Worm (Caenorhabditis elegans): Measurements from ENCODE around the gene fbxa-37.
A peak's percentile ranks its signal among the peaks of the same experiment; 100 is the strongest.

Gene fbxa-37

DNA sequence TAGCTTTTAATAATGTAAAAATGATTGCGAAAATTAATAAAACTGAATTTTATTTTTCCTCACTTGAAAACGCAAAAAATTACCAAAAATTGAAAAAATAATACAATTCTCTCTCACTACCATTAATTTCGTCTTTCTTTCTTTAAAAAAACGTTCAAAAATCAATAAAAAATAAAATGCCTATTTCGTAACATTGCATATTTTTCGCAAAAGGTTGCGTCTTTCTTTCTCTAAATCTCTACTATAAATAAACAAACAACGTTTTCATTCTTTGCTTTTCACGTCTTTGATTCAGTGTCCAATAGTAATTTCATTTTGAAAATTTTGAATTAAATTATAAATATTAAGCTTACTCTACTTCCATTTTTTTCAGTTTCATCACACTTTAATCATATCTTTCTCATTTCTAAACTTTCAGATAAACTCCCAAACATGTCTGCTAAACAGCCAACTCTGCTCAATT, at the start of gene fbxa-37:
Gene fbxa-37, plus strand, starts transcription at position 413 of the 463 bp plus-strand sequence.
- peak; percentile 92 for TF ChIP-seq pha-4 (tag; optimal IDR thresholded peaks at IDR 0.05)
- peak; percentile 74 for TF ChIP-seq ceh-28 (tag; optimal IDR thresholded peaks at IDR 0.05)
- TF ChIP-seq unc-62 (GFP tag; optimal IDR thresholded peaks at IDR 0.05): no peak
- TF ChIP-seq nfya-1 (tag; optimal IDR thresholded peaks at IDR 0.05; ENCODE audit: insufficient read depth): peak; percentile 27
- TF ChIP-seq sea-2 (GFP tag; optimal IDR thresholded peaks at IDR 0.05): no peak
- TF ChIP-seq mml-1 (tag; optimal IDR thresholded peaks at IDR 0.05): no peak
- TF ChIP-seq ceh-16 (tag; optimal IDR thresholded peaks at IDR 0.05): no peak
- no peak for TF ChIP-seq ceh-82 (tag; optimal IDR thresholded peaks at IDR 0.05)

- TF ChIP-seq nhr-23 (tag; optimal IDR thresholded peaks at IDR 0.05) (peak; percentile 42), elt-1 (tag; optimal IDR thresholded peaks at IDR 0.05) (peak; percentile 88), mml-1 (tag; optimal IDR thresholded peaks at IDR 0.05) (no peak), ceh-16 (tag; optimal IDR thresholded peaks at IDR 0.05) (no peak), nhr-77 (tag; optimal IDR thresholded peaks at IDR 0.05) (no peak), nhr-43 (tag; optimal IDR thresholded peaks at IDR 0.05; ENCODE audit: poor library complexity, severe bottlenecking) (no peak), unc-62 (GFP tag; optimal IDR thresholded peaks at IDR 0.05) (no peak)
Measured at ce11 chrIII:1238704-1239103, 46.1 kb upstream of the fbxa-37 start, which contains the start of gene fbxa-61. fbxa-61 (plus strand) TSS chrIII:1239048.

- peak; percentile 32 for TF ChIP-seq pqm-1 (tag; optimal IDR thresholded peaks at IDR 0.05)
- TF ChIP-seq nhr-28 (tag; optimal IDR thresholded peaks at IDR 0.05): no peak
- peak; percentile 48 for TF ChIP-seq nfya-1 (tag; optimal IDR thresholded peaks at IDR 0.05; ENCODE audit: insufficient read depth)
- peak; percentile 14 for TF ChIP-seq lin-15B (tag; optimal IDR thresholded peaks at IDR 0.05)
- no peak for TF ChIP-seq nhr-25 (tag; optimal IDR thresholded peaks at IDR 0.05)
- TF ChIP-seq hmg-11 (tag; optimal IDR thresholded peaks at IDR 0.05): peak; percentile 72
- TF ChIP-seq elt-2 (tag; optimal IDR thresholded peaks at IDR 0.05): peak; percentile 18
- peak; percentile 49 for TF ChIP-seq pha-4 (tag; optimal IDR thresholded peaks at IDR 0.05)
Measured at ce11 chrIII:1243199-1243598, 41.6 kb upstream of the fbxa-37 start, which contains the start of gene fbxa-63. fbxa-63 (plus strand) TSS chrIII:1243508.

ce11 chrIII:1248335-1248734, 36.5 kb upstream of the fbxa-37 start:
- TF ChIP-seq ceh-82 (tag; optimal IDR thresholded peaks at IDR 0.05) (no peak), aly-2 (tag; optimal IDR thresholded peaks at IDR 0.05) (no peak), nhr-25 (tag; optimal IDR thresholded peaks at IDR 0.05) (no peak), sea-2 (GFP tag; optimal IDR thresholded peaks at IDR 0.05) (no peak), egl-27 (tag; optimal IDR thresholded peaks at IDR 0.05) (no peak), daf-12 (tag; optimal IDR thresholded peaks at IDR 0.05) (no peak), nhr-76 (tag; optimal IDR thresholded peaks at IDR 0.05) (no peak), nhr-43 (tag; optimal IDR thresholded peaks at IDR 0.05; ENCODE audit: poor library complexity, severe bottlenecking) (no peak), egl-5 (tag; optimal IDR thresholded peaks at IDR 0.05) (no peak), mdl-1 (tag; optimal IDR thresholded peaks at IDR 0.05) (no peak), tbx-2 (tag; optimal IDR thresholded peaks at IDR 0.05) (no peak), lin-39 (tag; optimal IDR thresholded peaks at IDR 0.05) (no peak), ceh-16 (tag; optimal IDR thresholded peaks at IDR 0.05) (no peak), snpc-4 (tag; optimal IDR thresholded peaks at IDR 0.05) (no peak), nfya-1 (tag; optimal IDR thresholded peaks at IDR 0.05; ENCODE audit: insufficient read depth) (no peak), fos-1 (tag; optimal IDR thresholded peaks at IDR 0.05) (no peak), nhr-28 (tag; optimal IDR thresholded peaks at IDR 0.05) (no peak)

- TF ChIP-seq skn-1 (tag; optimal IDR thresholded peaks at IDR 0.05): peak; percentile 37
- TF ChIP-seq nhr-76 (tag; optimal IDR thresholded peaks at IDR 0.05): no peak
- TF ChIP-seq tbx-2 (tag; optimal IDR thresholded peaks at IDR 0.05): no peak
- peak; percentile 78 for TF ChIP-seq elt-2 (tag; optimal IDR thresholded peaks at IDR 0.05)
- no peak for TF ChIP-seq nhr-11 (tag; optimal IDR thresholded peaks at IDR 0.05)
- peak; percentile 25 for TF ChIP-seq lin-15B (tag; optimal IDR thresholded peaks at IDR 0.05)
- TF ChIP-seq pha-4 (tag; optimal IDR thresholded peaks at IDR 0.05): peak; percentile 85
- TF ChIP-seq pqm-1 (tag; optimal IDR thresholded peaks at IDR 0.05): peak; percentile 54
- TF ChIP-seq hmg-11 (tag; optimal IDR thresholded peaks at IDR 0.05): peak; percentile 62
- TF ChIP-seq lin-39 (tag; optimal IDR thresholded peaks at IDR 0.05): peak; percentile 3
- peak; percentile 48 for TF ChIP-seq nfya-1 (tag; optimal IDR thresholded peaks at IDR 0.05; ENCODE audit: insufficient read depth)
Measured at ce11 chrIII:1249111-1249583, 35.6 kb upstream of the fbxa-37 start, which contains the start of the genes fbxa-76 and fbxa-77. fbxa-76 (minus strand) TSS chrIII:1249161. fbxa-77 (plus strand) TSS chrIII:1249475.
